Fruit fly (Drosophila melanogaster): ENCODE data around the gene CG13473.

The CG13473 gene

DNA sequence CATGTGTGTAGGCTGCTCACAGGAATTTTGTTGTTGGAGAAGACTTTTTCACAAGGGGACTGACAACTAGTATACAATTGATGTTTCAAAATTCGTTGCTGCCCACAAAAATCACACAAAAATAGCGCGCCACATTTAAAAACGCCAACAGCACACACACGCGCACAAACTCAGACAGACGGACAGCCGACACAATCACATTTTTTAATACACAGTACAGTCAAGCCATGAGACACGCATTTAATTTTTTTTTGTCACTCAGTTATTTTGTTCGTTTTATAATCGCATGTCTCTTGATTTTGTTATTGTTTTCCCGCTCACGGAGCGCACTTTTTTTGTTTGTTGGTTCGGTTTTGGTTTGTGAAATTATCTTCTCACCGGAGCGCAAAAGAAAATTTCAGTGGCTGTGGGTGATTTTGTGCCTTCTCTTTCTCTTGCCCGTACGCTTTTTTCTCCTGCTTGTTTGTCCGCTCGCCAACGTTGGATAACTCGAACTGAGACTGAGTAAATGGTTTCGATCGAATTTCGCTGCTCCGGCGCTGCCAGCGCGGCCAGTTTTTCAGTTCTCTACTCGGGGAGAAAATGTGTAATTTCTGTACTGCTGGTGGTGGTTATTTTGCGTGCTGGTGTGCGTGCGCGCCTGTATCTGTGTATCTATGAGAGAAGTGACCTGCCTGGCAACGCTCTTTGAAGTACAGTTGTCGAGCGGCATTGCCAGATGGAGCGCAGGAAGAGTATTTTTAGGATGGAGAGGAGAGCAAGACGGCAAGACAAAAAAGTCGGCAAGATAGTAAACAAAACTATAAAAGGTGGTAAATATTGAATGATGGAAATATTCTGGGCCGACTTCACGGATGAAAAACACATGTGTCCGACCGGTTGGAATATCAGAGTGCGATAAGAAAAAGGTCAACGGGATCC lies 29.2 kb downstream of the CG13473 start, which contains the start of gene CG42507 (continued):
- TF ChIP-seq z (GFP tag; IDR thresholded peaks at IDR 0.05) (peak; percentile 86), trh (GFP tag; optimal IDR thresholded peaks at IDR 0.05) (no peak), ken (GFP tag; IDR thresholded peaks at IDR 0.05) (peak; percentile 18; the same call in 1 of the 3 replicates), yki (optimal IDR thresholded peaks at IDR 0.05) (no peak), eve (GFP tag; optimal IDR thresholded peaks at IDR 0.05) (no peak), ttk (GFP tag; IDR thresholded peaks at IDR 0.05) (peak; percentile 35; the same call in 1 of the 2 replicates), CG11695 (GFP tag; IDR thresholded peaks at IDR 0.05) (peak; percentile 53; the same call in 1 of the 3 replicates), CG33213 (GFP tag; optimal IDR thresholded peaks at IDR 0.05) (no peak), CG2678 (tag; optimal IDR thresholded peaks at IDR 0.05) (peak; percentile 54), CG18011 (GFP tag; optimal IDR thresholded peaks at IDR 0.05) (no peak), CG1529 (GFP tag; optimal IDR thresholded peaks at IDR 0.05) (peak; percentile 25), wek (GFP tag; optimal IDR thresholded peaks at IDR 0.05) (peak; percentile 55), ems (GFP tag; optimal IDR thresholded peaks at IDR 0.05) (peak; percentile 46), MESR4 (GFP tag; optimal IDR thresholded peaks at IDR 0.05) (peak; percentile 3), HmgZ (tag; optimal IDR thresholded peaks at IDR 0.05) (peak; percentile 9), CG10565 (GFP tag; optimal IDR thresholded peaks at IDR 0.05) (no peak), bigmax (GFP tag; optimal IDR thresholded peaks at IDR 0.05) (peak; percentile 64), CG11696 (GFP tag; IDR thresholded peaks at IDR 0.05) (peak; percentile 48; the same call in 1 of the 2 replicates), CG10979 (tag; optimal IDR thresholded peaks at IDR 0.05) (no peak), fu2 (GFP tag; optimal IDR thresholded peaks at IDR 0.05) (no peak), bsh (GFP tag; optimal IDR thresholded peaks at IDR 0.05) (peak in 1 of 2 experiments; percentile 23), H15 (GFP tag; IDR thresholded peaks at IDR 0.05) (no peak), tx (GFP tag; optimal IDR thresholded peaks at IDR 0.05) (no peak), grn (GFP tag; optimal IDR thresholded peaks at IDR 0.05) (peak; percentile 56), CG4282 (GFP tag; optimal IDR thresholded peaks at IDR 0.05) (no peak), HLHmδ (GFP tag; optimal IDR thresholded peaks at IDR 0.05) (peak; percentile 82), nerfin-1 (tag; optimal IDR thresholded peaks at IDR 0.05) (no peak), amos (GFP tag; IDR thresholded peaks at IDR 0.05; ENCODE audit: partially characterized antibody) (no peak; the same call in 1 of the 2 replicates), Blimp-1 (GFP tag; optimal IDR thresholded peaks at IDR 0.05) (peak; percentile 13), CG3726 (GFP tag; IDR thresholded peaks at IDR 0.05) (no peak), sc (optimal IDR thresholded peaks at IDR 0.05) (no peak), sc (GFP tag; optimal IDR thresholded peaks at IDR 0.05) (peak; percentile 16), Mad (GFP tag; optimal IDR thresholded peaks at IDR 0.05) (no peak), CG3163 (GFP tag; optimal IDR thresholded peaks at IDR 0.05) (peak; percentile 91), HHEX (GFP tag; optimal IDR thresholded peaks at IDR 0.05) (peak; percentile 50), ATbp (GFP tag; optimal IDR thresholded peaks at IDR 0.05) (peak; percentile 33), Lim3 (GFP tag; IDR thresholded peaks at IDR 0.05) (no peak), CG34422 (GFP tag; IDR thresholded peaks at IDR 0.05) (peak; percentile 41; the same call in 1 of the 3 replicates), gfzf (GFP tag; optimal IDR thresholded peaks at IDR 0.05) (no peak), otp (GFP tag; IDR thresholded peaks at IDR 0.05) (peak; percentile 52; the same call in 1 of the 3 replicates), stc (GFP tag; IDR thresholded peaks at IDR 0.05) (peak; percentile 12; the same call in 1 of the 2 replicates), CG11504 (tag; optimal IDR thresholded peaks at IDR 0.05) (peak; percentile 4), CG32772 (GFP tag; IDR thresholded peaks at IDR 0.05) (no peak), CG17912 (GFP tag; optimal IDR thresholded peaks at IDR 0.05) (peak; percentile 61), chif (GFP tag; optimal IDR thresholded peaks at IDR 0.05) (no peak), abd-A (tag; optimal IDR thresholded peaks at IDR 0.05) (peak; percentile 18), vfl (GFP tag; optimal IDR thresholded peaks at IDR 0.05) (no peak), CG14050 (GFP tag; IDR thresholded peaks at IDR 0.05) (no peak), danr (GFP tag; IDR thresholded peaks at IDR 0.05) (no peak)
